Worm (Caenorhabditis elegans) whole organism, late embryonic: ENCODE measurements around the gene C33G8.13.

Experiments
- hlh-8 ChIP-seq: sonication (generic microtip); optimal IDR thresholded peaks from 2 replicates; lab custom pipeline; 2016; ENCODE audit warnings: missing genotype, missing genetic modification characterization, missing compliant biosample characterization
- lin-11 ChIP-seq: fragments of 200-800 bp; sonication (Bioruptor generic); optimal IDR thresholded peaks from 2 replicates; lab custom pipeline; 2018; ENCODE audit warnings: mild to moderate bottlenecking, missing genetic modification characterization, missing compliant biosample characterization
- rnt-1 ChIP-seq: sonication (generic microtip); optimal IDR thresholded peaks from 2 replicates; lab custom pipeline; 2016; ENCODE audit warnings: missing genetic modification characterization, missing compliant biosample characterization

- no peak for TF ChIP-seq lin-11
- TF ChIP-seq rnt-1 (tag; lab: Kevin White, UChicago), result no peak
- TF ChIP-seq hlh-8, result no peak
Measured at ce11 chrV:6998303-6998884, 17.4 kb downstream of the C33G8.13 start, which contains the start of gene nhr-42.
